Worm (Caenorhabditis elegans): Measurements from ENCODE around the gene hpr-17.

Gene hpr-17

ce11 chrII:13199674-13200215 lies 42.9 kb upstream of the hpr-17 start, which contains the start of gene btf-1 (continued):
- no peak for TF ChIP-seq ceh-63 (GFP tag; optimal IDR thresholded peaks at IDR 0.05)
- TF ChIP-seq ets-5 (GFP tag; IDR thresholded peaks at IDR 0.05): no peak
- TF ChIP-seq pqm-1 (tag; optimal IDR thresholded peaks at IDR 0.05): no peak
- TF ChIP-seq C34B4.2 (tag; optimal IDR thresholded peaks at IDR 0.05): no peak
- TF ChIP-seq F16B12.6 (tag; optimal IDR thresholded peaks at IDR 0.05): no peak
- peak; percentile 83 for TF ChIP-seq C16A3.4 (tag; optimal IDR thresholded peaks at IDR 0.05)

- TF ChIP-seq fkh-4 (tag; optimal IDR thresholded peaks at IDR 0.05; ENCODE audit: borderline replicate concordance): no peak
- TF ChIP-seq efl-1 (optimal IDR thresholded peaks at IDR 0.05): peak in 1 of 2 experiments; percentile 8
- no peak for TF ChIP-seq efl-1 (GFP tag; optimal IDR thresholded peaks at IDR 0.05 in 1 of 2)
- no peak for TF ChIP-seq nhr-11 (tag; optimal IDR thresholded peaks at IDR 0.05)
- TF ChIP-seq C34B4.2 (tag; optimal IDR thresholded peaks at IDR 0.05): no peak
- no peak for TF ChIP-seq lin-35 (GFP tag; optimal IDR thresholded peaks at IDR 0.05)
Measured at ce11 chrII:13198845-13199244, 42.0 kb upstream of the hpr-17 start.

ce11 chrII:13196689-13197280 lies 39.9 kb upstream of the hpr-17 start:
- TF ChIP-seq nhr-85 (tag) (peak; percentile 33), dpl-1 (GFP tag; optimal IDR thresholded peaks at IDR 0.05) (peak in 1 of 3 experiments; percentile 28), efl-1 (optimal IDR thresholded peaks at IDR 0.05) (peak; percentile 26 to 49), efl-1 (GFP tag; optimal IDR thresholded peaks at IDR 0.05 in 1 of 2) (peak; percentile 6 to 93), vab-15 (tag; optimal IDR thresholded peaks at IDR 0.05) (no peak), rnt-1 (tag; optimal IDR thresholded peaks at IDR 0.05) (peak; percentile 8), Y116A8C.19 (tag; optimal IDR thresholded peaks at IDR 0.05; ENCODE audit: borderline replicate concordance) (no peak), mep-1 (tag; optimal IDR thresholded peaks at IDR 0.05) (peak; percentile 33), lin-14 (GFP tag; optimal IDR thresholded peaks at IDR 0.05) (peak; percentile 37), ztf-4 (tag; optimal IDR thresholded peaks at IDR 0.05) (no peak), pax-3 (tag; optimal IDR thresholded peaks at IDR 0.05) (no peak), sptf-1 (tag; optimal IDR thresholded peaks at IDR 0.05) (no peak), nhr-71 (tag; optimal IDR thresholded peaks at IDR 0.05) (peak; percentile 1), hpl-2 (GFP tag; optimal IDR thresholded peaks at IDR 0.05) (no peak), snu-23 (GFP tag; optimal IDR thresholded peaks at IDR 0.05) (peak; percentile 3), pqm-1 (tag; optimal IDR thresholded peaks at IDR 0.05) (no peak), mdl-1 (tag; optimal IDR thresholded peaks at IDR 0.05) (no peak), nhr-237 (tag; optimal IDR thresholded peaks at IDR 0.05) (no peak), unc-30 (tag; optimal IDR thresholded peaks at IDR 0.05) (no peak), egl-27 (tag; optimal IDR thresholded peaks at IDR 0.05) (no peak), swsn-7 (tag; optimal IDR thresholded peaks at IDR 0.05) (peak; percentile 18), lin-39 (tag; optimal IDR thresholded peaks at IDR 0.05) (no peak), lir-3 (tag; optimal IDR thresholded peaks at IDR 0.05; ENCODE audit: poor library complexity) (no peak), lin-35 (GFP tag; optimal IDR thresholded peaks at IDR 0.05) (peak; percentile 9 to 27), ets-5 (GFP tag; IDR thresholded peaks at IDR 0.05) (no peak), nhr-47 (tag; optimal IDR thresholded peaks at IDR 0.05) (no peak), fos-1 (tag; optimal IDR thresholded peaks at IDR 0.05) (peak; percentile 68), jun-1 (tag; optimal IDR thresholded peaks at IDR 0.05) (peak; percentile 8), nhr-90 (tag; optimal IDR thresholded peaks at IDR 0.05; ENCODE audit: poor library complexity) (peak; percentile 10), nhr-76 (tag; optimal IDR thresholded peaks at IDR 0.05) (no peak), irx-1 (tag; optimal IDR thresholded peaks at IDR 0.05) (no peak)
